Fruit fly (Drosophila melanogaster): ENCODE measurements around the gene Cpr67Fb.

Cpr67Fb gene

dm6 chr3L:10913214-10913613, 19.2 kb downstream of the Cpr67Fb start (continued):
- TF ChIP-seq CG10631 (GFP tag; optimal IDR thresholded peaks at IDR 0.05) (peak; percentile 67), CG10669 (GFP tag; optimal IDR thresholded peaks at IDR 0.05) (peak; percentile 55), CG6163 (GFP tag; IDR thresholded peaks at IDR 0.05) (peak; percentile 90), Hr4 (GFP tag; optimal IDR thresholded peaks at IDR 0.05) (peak; percentile 84), spab (GFP tag; optimal IDR thresholded peaks at IDR 0.05) (peak; percentile 50), CG31627 (GFP tag; optimal IDR thresholded peaks at IDR 0.05) (peak; percentile 30), Ets21C (GFP tag; optimal IDR thresholded peaks at IDR 0.05) (no peak), dsx (GFP tag; optimal IDR thresholded peaks at IDR 0.05; ENCODE audit: poor library complexity, severe bottlenecking) (peak; percentile 58), CG11294 (GFP tag; IDR thresholded peaks at IDR 0.05) (peak; percentile 72), pdm3 (GFP tag; optimal IDR thresholded peaks at IDR 0.05) (peak; percentile 64), Hr38 (GFP tag; optimal IDR thresholded peaks at IDR 0.05) (no peak), CG8319 (GFP tag; optimal IDR thresholded peaks at IDR 0.05) (no peak), vri (GFP tag; optimal IDR thresholded peaks at IDR 0.05) (no peak), CG9139 (GFP tag; optimal IDR thresholded peaks at IDR 0.05) (no peak), esn (GFP tag; optimal IDR thresholded peaks at IDR 0.05) (peak; percentile 53), lz (GFP tag; optimal IDR thresholded peaks at IDR 0.05) (peak; percentile 51), CG6792 (GFP tag; optimal IDR thresholded peaks at IDR 0.05) (peak; percentile 48), CG3919 (GFP tag; optimal IDR thresholded peaks at IDR 0.05) (peak; percentile 48), CG6808 (GFP tag; optimal IDR thresholded peaks at IDR 0.05) (peak; percentile 26), fd59A (GFP tag; optimal IDR thresholded peaks at IDR 0.05) (peak; percentile 63), CG11902 (GFP tag; optimal IDR thresholded peaks at IDR 0.05) (no peak), Eip93F (GFP tag; optimal IDR thresholded peaks at IDR 0.05) (no peak), Sox15 (GFP tag; optimal IDR thresholded peaks at IDR 0.05) (no peak), Smox (GFP tag; optimal IDR thresholded peaks at IDR 0.05) (peak; percentile 20), Blimp-1 (GFP tag; optimal IDR thresholded peaks at IDR 0.05) (no peak), achi (GFP tag; optimal IDR thresholded peaks at IDR 0.05) (peak; percentile 63), CG15336 (GFP tag; IDR thresholded peaks at IDR 0.05) (peak; percentile 92), CG32006 (GFP tag; optimal IDR thresholded peaks at IDR 0.05) (peak; percentile 84), net (GFP tag; optimal IDR thresholded peaks at IDR 0.05) (peak; percentile 71), salr (GFP tag; optimal IDR thresholded peaks at IDR 0.05) (peak; percentile 12 to 51), CG4318 (GFP tag; optimal IDR thresholded peaks at IDR 0.05) (peak; percentile 81)

dm6 chr3L:10917263-10917662, 23.3 kb downstream of the Cpr67Fb start:
- no peak for TF ChIP-seq dac (GFP tag; optimal IDR thresholded peaks at IDR 0.05)
- TF ChIP-seq spab (GFP tag; optimal IDR thresholded peaks at IDR 0.05) = no peak

dm6 chr3L:10918454-10918853, 24.5 kb downstream of the Cpr67Fb start:
- TF ChIP-seq CG7368 (GFP tag; optimal IDR thresholded peaks at IDR 0.05) (no peak), ss (GFP tag; optimal IDR thresholded peaks at IDR 0.05) (peak in 1 of 2 experiments; percentile 93)

- TF ChIP-seq CG8632 (GFP tag; optimal IDR thresholded peaks at IDR 0.05) (peak; percentile 31), salr (GFP tag; optimal IDR thresholded peaks at IDR 0.05) (peak in 1 of 2 experiments; percentile 46), CG6792 (GFP tag; optimal IDR thresholded peaks at IDR 0.05) (peak; percentile 16), vri (GFP tag; optimal IDR thresholded peaks at IDR 0.05) (no peak), Smox (GFP tag; optimal IDR thresholded peaks at IDR 0.05) (no peak), CG1621 (tag; optimal IDR thresholded peaks at IDR 0.05) (peak; percentile 21), ss (GFP tag; optimal IDR thresholded peaks at IDR 0.05) (peak; percentile 74 to 79), CG6163 (GFP tag; IDR thresholded peaks at IDR 0.05) (no peak), Eip93F (GFP tag; optimal IDR thresholded peaks at IDR 0.05) (no peak), Ets96B (tag; optimal IDR thresholded peaks at IDR 0.05) (peak; percentile 86), Lpt (GFP tag; optimal IDR thresholded peaks at IDR 0.05) (no peak), Ets21C (GFP tag; optimal IDR thresholded peaks at IDR 0.05) (no peak), fkh (GFP tag; optimal IDR thresholded peaks at IDR 0.05) (no peak), Eip75B (GFP tag; optimal IDR thresholded peaks at IDR 0.05) (no peak), Gug (GFP tag; IDR thresholded peaks at IDR 0.05) (no peak), CG6276 (GFP tag; optimal IDR thresholded peaks at IDR 0.05) (peak; percentile 30), CG6854 (GFP tag; optimal IDR thresholded peaks at IDR 0.05) (no peak), CG11902 (GFP tag; optimal IDR thresholded peaks at IDR 0.05) (no peak), esn (GFP tag; optimal IDR thresholded peaks at IDR 0.05) (no peak), CG15336 (GFP tag; IDR thresholded peaks at IDR 0.05) (peak; percentile 68), topi (GFP tag; optimal IDR thresholded peaks at IDR 0.05) (no peak), fd59A (GFP tag; optimal IDR thresholded peaks at IDR 0.05) (peak; percentile 50), spab (GFP tag; optimal IDR thresholded peaks at IDR 0.05) (peak; percentile 68), CG4318 (GFP tag; optimal IDR thresholded peaks at IDR 0.05) (peak; percentile 56), CG10631 (GFP tag; optimal IDR thresholded peaks at IDR 0.05) (peak; percentile 77), Eip78C (GFP tag) (peak; percentile 88)
These were observed 29.0 kb downstream of the Cpr67Fb start for dm6 chr3L:10922973-10923372.

Measured in whole organism, prepupa.